Worm (Caenorhabditis elegans) whole organism, L4/young adult: ENCODE results near the gene skr-18.

Experiments used
- W03F9.2 ChIP-seq: fragments of 150-350 bp; optimal IDR thresholded peaks from 2 replicates; lab custom pipeline; 2014; ENCODE audit warnings: missing biosample characterization, missing genetic modification characterization
- dao-5 ChIP-seq: sonication (generic microtip); optimal IDR thresholded peaks from 2 replicates; lab custom pipeline; 2016; ENCODE audit warnings: missing genotype, missing genetic modification characterization, moderate library complexity, missing compliant biosample characterization
- him-1 ChIP-seq: sonication (generic microtip); optimal IDR thresholded peaks from 2 replicates; lab custom pipeline; 2016; ENCODE audit warnings: missing genotype, missing genetic modification reagents, missing genetic modification characterization, missing compliant biosample characterization

The skr-18 gene

ce11 chrIV:763377-764063, 31.7 kb downstream of the skr-18 start, which contains the start of gene col-103:
col-103 (minus strand) TSS chrIV:763678.
- TF ChIP-seq W03F9.2 (tag; lab: Kevin White, UChicago): no peak

ce11 chrIV:762486-763376, 32.5 kb downstream of the skr-18 start:
- TF ChIP-seq dao-5 (tag; lab: Kevin White, UChicago): no peak
- no peak for TF ChIP-seq him-1 (tag; lab: Kevin White, UChicago)
- TF ChIP-seq W03F9.2 (tag; lab: Kevin White, UChicago): no peak

- TF ChIP-seq him-1 (tag; lab: Kevin White, UChicago) (no peak), W03F9.2 (tag; lab: Kevin White, UChicago) (no peak), dao-5 (tag; lab: Kevin White, UChicago) (no peak)
Observed at ce11 chrIV:762016-762459, 33.2 kb downstream of the skr-18 start.

ce11 chrIV:760267-760666, 35.0 kb downstream of the skr-18 start, which contains the start of gene gst-40:
gst-40 (plus strand) TSS chrIV:760502.
- no peak for TF ChIP-seq dao-5 (tag; lab: Kevin White, UChicago)
- TF ChIP-seq him-1 (tag; lab: Kevin White, UChicago): no peak
- no peak for TF ChIP-seq W03F9.2 (tag; lab: Kevin White, UChicago)

- TF ChIP-seq him-1 (tag; lab: Kevin White, UChicago) (no peak), W03F9.2 (tag; lab: Kevin White, UChicago) (no peak), dao-5 (tag; lab: Kevin White, UChicago) (no peak)
Observed at ce11 chrIV:757548-757947, 37.7 kb downstream of the skr-18 start.

ce11 chrIV:756956-757355, 38.3 kb downstream of the skr-18 start:
- TF ChIP-seq him-1 (tag; lab: Kevin White, UChicago): no peak
- TF ChIP-seq dao-5 (tag; lab: Kevin White, UChicago): no peak
- no peak for TF ChIP-seq W03F9.2 (tag; lab: Kevin White, UChicago)

ce11 chrIV:756421-756820, 38.8 kb downstream of the skr-18 start, which contains the start of gene srt-23:
srt-23 (plus strand) TSS chrIV:756721.
- TF ChIP-seq dao-5 (tag; lab: Kevin White, UChicago): no peak
- no peak for TF ChIP-seq him-1 (tag; lab: Kevin White, UChicago)
- TF ChIP-seq W03F9.2 (tag; lab: Kevin White, UChicago): no peak

- TF ChIP-seq W03F9.2 (tag; lab: Kevin White, UChicago) (no peak), him-1 (tag; lab: Kevin White, UChicago) (no peak), dao-5 (tag; lab: Kevin White, UChicago) (no peak)
Observed at ce11 chrIV:754357-754972, 40.8 kb downstream of the skr-18 start.

ce11 chrIV:749557-749956, 45.7 kb downstream of the skr-18 start:
- TF ChIP-seq W03F9.2 (tag; lab: Kevin White, UChicago) (no peak), him-1 (tag; lab: Kevin White, UChicago) (no peak), dao-5 (tag; lab: Kevin White, UChicago) (no peak)

ce11 chrIV:746333-746732, 48.9 kb downstream of the skr-18 start:
- TF ChIP-seq W03F9.2 (tag; lab: Kevin White, UChicago) (no peak), dao-5 (tag; lab: Kevin White, UChicago) (no peak), him-1 (tag; lab: Kevin White, UChicago) (no peak)
